Worm (Caenorhabditis elegans): ENCODE measurements around the gene abts-2.

abts-2 gene

ce11 chrX:11603234-11604108, 18.0 kb downstream of the abts-2 start (continued):
- TF ChIP-seq let-607 (tag; optimal IDR thresholded peaks at IDR 0.05) (peak in 1 of 2 experiments; percentile 45), ets-4 (GFP tag; optimal IDR thresholded peaks at IDR 0.05) (no peak), Y79H2A.3 (GFP tag; conservative IDR thresholded peaks at IDR 0.05) (0 out of 2 replicates have a peak, but pooled peaks have one; percentile 51), ztf-26 (tag; optimal IDR thresholded peaks at IDR 0.05) (peak; percentile 60), ZK185.1 (tag; optimal IDR thresholded peaks at IDR 0.05; ENCODE audit: poor library complexity, severe bottlenecking) (peak; percentile 64), mes-4 (tag; optimal IDR thresholded peaks at IDR 0.05) (no peak), ceh-40 (GFP tag; IDR thresholded peaks at IDR 0.05) (no peak), bed-2 (GFP tag; IDR thresholded peaks at IDR 0.05) (no peak), madf-6 (GFP tag; IDR thresholded peaks at IDR 0.05) (no peak), C17E4.6 (GFP tag; IDR thresholded peaks at IDR 0.05) (no peak), hlh-12 (tag; optimal IDR thresholded peaks at IDR 0.05) (no peak), ceh-58 (GFP tag; IDR thresholded peaks at IDR 0.05) (no peak), somi-1 (GFP tag; optimal IDR thresholded peaks at IDR 0.05) (peak; percentile 68), atf-7 (tag; optimal IDR thresholded peaks at IDR 0.05) (peak; percentile 69), dpl-1 (GFP tag; optimal IDR thresholded peaks at IDR 0.05) (no peak), mel-28 (tag; optimal IDR thresholded peaks at IDR 0.05; ENCODE audit: borderline replicate concordance) (no peak), lag-1 (GFP tag; IDR thresholded peaks at IDR 0.05) (no peak), cebp-1 (GFP tag; IDR thresholded peaks at IDR 0.05) (peak; percentile 62; the same call in 1 of the 2 replicates), cebp-1 (tag; optimal IDR thresholded peaks at IDR 0.05) (peak; percentile 82), Y56A3A.18 (GFP tag; IDR thresholded peaks at IDR 0.05) (peak; percentile 92), K11D2.4 (GFP tag; IDR thresholded peaks at IDR 0.05) (peak; percentile 44; the same call in 1 of the 2 replicates), lir-1 (GFP tag; conservative IDR thresholded peaks at IDR 0.05) (no peak), ceh-79 (tag; optimal IDR thresholded peaks at IDR 0.05) (peak; percentile 44), lin-35 (GFP tag; optimal IDR thresholded peaks at IDR 0.05) (peak in 1 of 3 experiments; percentile 56), B0035.1 (tag; optimal IDR thresholded peaks at IDR 0.05) (peak; percentile 60), nhr-120 (GFP tag; IDR thresholded peaks at IDR 0.05) (no peak), chd-7 (tag; optimal IDR thresholded peaks at IDR 0.05) (peak; percentile 23), nfya-2 (GFP tag; IDR thresholded peaks at IDR 0.05) (0 out of 2 replicates have a peak, but pooled peaks have one; percentile 43), K12H6.12 (tag; optimal IDR thresholded peaks at IDR 0.05) (peak; percentile 1), T26A5.8 (tag; optimal IDR thresholded peaks at IDR 0.05) (no peak), F52B5.7 (tag; optimal IDR thresholded peaks at IDR 0.05) (peak; percentile 82), madf-8 (GFP tag; conservative IDR thresholded peaks at IDR 0.05) (no peak), gei-17 (GFP tag; optimal IDR thresholded peaks at IDR 0.05) (peak; percentile 74), snpc-1.1 (tag; optimal IDR thresholded peaks at IDR 0.05; ENCODE audit: insufficient read depth) (no peak), hmg-20 (GFP tag; IDR thresholded peaks at IDR 0.05) (peak; percentile 33; the same call in 1 of the 2 replicates), athp-1 (tag; optimal IDR thresholded peaks at IDR 0.05) (peak; percentile 26), efl-1 (GFP tag; optimal IDR thresholded peaks at IDR 0.05) (no peak), rcor-1 (GFP tag; IDR thresholded peaks at IDR 0.05) (peak; percentile 11; the same call in 1 of the 2 replicates), F49E8.2 (tag; optimal IDR thresholded peaks at IDR 0.05; ENCODE audit: insufficient read depth) (no peak), nhr-179 (tag; optimal IDR thresholded peaks at IDR 0.05) (no peak), pha-4 (tag; optimal IDR thresholded peaks at IDR 0.05) (no peak), nhr-27 (tag; optimal IDR thresholded peaks at IDR 0.05) (no peak), egl-18 (GFP tag; IDR thresholded peaks at IDR 0.05) (no peak), xnd-1 (tag; optimal IDR thresholded peaks at IDR 0.05) (no peak), him-1 (tag; optimal IDR thresholded peaks at IDR 0.05) (no peak), ztf-3 (GFP tag; optimal IDR thresholded peaks at IDR 0.05) (peak; percentile 64), hsf-1 (GFP tag; IDR thresholded peaks at IDR 0.05) (peak; percentile 15; the same call in 1 of the 2 replicates)
